Worm (Caenorhabditis elegans): ENCODE results near the gene C44B11.6.

- no peak for TF ChIP-seq hlh-6 (tag; optimal IDR thresholded peaks at IDR 0.05)
- TF ChIP-seq ceh-34 (tag; optimal IDR thresholded peaks at IDR 0.05), result no peak
- TF ChIP-seq nhr-11 (tag; optimal IDR thresholded peaks at IDR 0.05), result no peak
- no peak for TF ChIP-seq ama-1 (optimal IDR thresholded peaks at IDR 0.05)
- no peak for TF ChIP-seq nfya-1 (tag; optimal IDR thresholded peaks at IDR 0.05)
Observed at ce11 chrIII:3111534-3111933, 41.4 kb upstream of the C44B11.6 start.

All from whole organism, late embryonic.